Fruit fly (Drosophila melanogaster): Measurements from ENCODE around the gene CG32413.

dm6 chr3L:5899305-5899704 lies 4.5 kb downstream of the CG32413 start, which contains the start of gene CG32409:
- TF ChIP-seq br (GFP tag; optimal IDR thresholded peaks at IDR 0.05) (no peak), Abd-B (GFP tag; optimal IDR thresholded peaks at IDR 0.05) (no peak), Jra (GFP tag; optimal IDR thresholded peaks at IDR 0.05) (no peak), psq (GFP tag; optimal IDR thresholded peaks at IDR 0.05) (no peak), OdsH (GFP tag; optimal IDR thresholded peaks at IDR 0.05) (no peak), h (GFP tag; optimal IDR thresholded peaks at IDR 0.05) (no peak), lola (GFP tag; optimal IDR thresholded peaks at IDR 0.05) (no peak), CrebA (GFP tag; optimal IDR thresholded peaks at IDR 0.05; ENCODE audit: borderline replicate concordance) (no peak), pan (optimal IDR thresholded peaks at IDR 0.05) (no peak), usp (GFP tag; optimal IDR thresholded peaks at IDR 0.05) (no peak), HLH106 (tag; optimal IDR thresholded peaks at IDR 0.05) (no peak), rgr (GFP tag; optimal IDR thresholded peaks at IDR 0.05) (no peak), ey (GFP tag; optimal IDR thresholded peaks at IDR 0.05) (no peak)

Measured in whole organism, wandering third instar larva.